Worm (Caenorhabditis elegans): ENCODE results near the gene F47B10.5.

DNA sequence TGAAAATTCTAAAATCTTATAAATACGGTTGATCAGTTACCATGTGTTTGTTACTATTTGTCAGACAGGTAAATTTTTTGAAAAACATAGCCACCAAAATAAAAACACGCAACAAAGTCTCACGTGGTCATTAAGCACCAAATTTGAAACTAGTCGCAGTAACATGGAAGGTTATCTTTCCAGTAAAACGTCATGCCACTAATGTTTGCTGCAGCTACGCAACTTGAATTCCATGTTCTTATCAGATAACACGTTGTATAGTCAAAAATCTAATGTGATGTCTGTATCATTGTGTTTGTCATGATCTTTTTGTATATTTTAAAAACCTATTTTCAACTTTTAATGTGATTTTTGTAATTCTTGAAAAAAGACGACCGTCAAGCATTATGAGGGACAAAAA is 11.4 kb upstream of the F47B10.5 start:
- TF ChIP-seq W03F9.2 (tag; optimal IDR thresholded peaks at IDR 0.05) = no peak
- no peak for TF ChIP-seq him-1 (tag; optimal IDR thresholded peaks at IDR 0.05)
- no peak for TF ChIP-seq dao-5 (tag; optimal IDR thresholded peaks at IDR 0.05)

Measured in whole organism, L4/young adult.